Worm (Caenorhabditis elegans): ENCODE results near the gene srp-8.
A peak's percentile ranks its signal among the peaks of the same experiment; 100 is the strongest.

The srp-8 gene

DNA sequence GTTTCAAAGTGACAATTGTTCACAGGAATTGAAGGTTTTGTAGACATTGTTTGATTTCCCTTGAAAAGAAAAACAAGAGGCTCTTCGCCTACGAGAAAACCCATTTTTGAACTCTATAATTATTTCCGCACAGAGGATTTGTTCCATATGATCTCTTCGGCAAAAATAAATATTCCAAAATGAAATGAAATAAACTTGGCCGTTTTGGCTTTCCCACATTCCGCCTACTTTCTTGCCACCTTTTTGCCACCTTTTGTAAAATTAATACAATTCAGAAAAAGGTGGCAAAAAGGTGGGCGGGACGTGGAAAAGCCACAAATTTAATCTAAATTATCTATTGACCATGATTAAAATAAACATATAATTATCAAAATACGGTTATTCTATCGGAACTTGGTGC, 4.9 kb downstream of the srp-8 start, which contains the start of gene F20D6.15:
TSS of gene F20D6.15 (minus strand) at position 47 of the 400 bp plus-strand sequence.
- TF ChIP-seq ceh-83 (GFP tag; optimal IDR thresholded peaks at IDR 0.05), result no peak
- TF ChIP-seq unc-39 (tag; optimal IDR thresholded peaks at IDR 0.05), result no peak
- no peak for TF ChIP-seq nhr-12 (tag; optimal IDR thresholded peaks at IDR 0.05)
- no peak for TF ChIP-seq ceh-39 (tag; optimal IDR thresholded peaks at IDR 0.05)
- TF ChIP-seq unc-120 (tag; optimal IDR thresholded peaks at IDR 0.05; ENCODE audit: poor library complexity, severe bottlenecking), result no peak
- no peak for TF ChIP-seq snpc-4 (tag; optimal IDR thresholded peaks at IDR 0.05)
- TF ChIP-seq sem-2 (GFP tag; optimal IDR thresholded peaks at IDR 0.05), result no peak
- TF ChIP-seq M03D4.4 (tag; optimal IDR thresholded peaks at IDR 0.05), result no peak
- TF ChIP-seq hlh-1 (tag; optimal IDR thresholded peaks at IDR 0.05), result no peak
- TF ChIP-seq unc-62 (GFP tag; optimal IDR thresholded peaks at IDR 0.05), result no peak
- TF ChIP-seq pha-4 (tag; optimal IDR thresholded peaks at IDR 0.05), result no peak
- no peak for TF ChIP-seq mls-2 (tag; optimal IDR thresholded peaks at IDR 0.05)
- TF ChIP-seq ztf-11 (tag; optimal IDR thresholded peaks at IDR 0.05), result no peak
- no peak for TF ChIP-seq blmp-1 (tag; optimal IDR thresholded peaks at IDR 0.05)
- no peak for TF ChIP-seq flh-1 (GFP tag; optimal IDR thresholded peaks at IDR 0.05)

DNA sequence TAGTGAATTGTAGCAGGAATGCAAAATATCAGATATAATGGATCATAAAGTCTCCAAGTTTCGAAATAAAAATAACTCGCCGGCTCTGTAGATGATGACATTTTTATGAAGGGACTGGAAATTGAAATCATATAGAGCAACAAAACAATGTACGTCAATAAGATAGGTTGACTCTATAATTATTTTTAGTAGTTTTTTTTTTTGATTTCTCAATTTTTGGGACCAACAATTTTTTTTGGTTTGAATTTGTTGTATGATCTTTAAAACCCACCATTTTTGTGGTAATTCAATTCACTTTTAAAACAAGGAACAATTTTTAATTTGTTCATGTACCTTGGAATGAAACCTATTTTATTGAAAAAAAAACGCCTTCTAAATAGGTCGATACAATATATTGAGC, 6.5 kb downstream of the srp-8 start, which contains the start of gene F20D6.12:
TSS of gene F20D6.12 (minus strand) at position 101 of the 400 bp plus-strand sequence.
- TF ChIP-seq snpc-4 (tag; optimal IDR thresholded peaks at IDR 0.05), result no peak
- no peak for TF ChIP-seq sptf-1 (tag; optimal IDR thresholded peaks at IDR 0.05)
- no peak for TF ChIP-seq ham-2 (GFP tag; optimal IDR thresholded peaks at IDR 0.05)
- no peak for TF ChIP-seq tbx-8 (GFP tag; optimal IDR thresholded peaks at IDR 0.05)

DNA sequence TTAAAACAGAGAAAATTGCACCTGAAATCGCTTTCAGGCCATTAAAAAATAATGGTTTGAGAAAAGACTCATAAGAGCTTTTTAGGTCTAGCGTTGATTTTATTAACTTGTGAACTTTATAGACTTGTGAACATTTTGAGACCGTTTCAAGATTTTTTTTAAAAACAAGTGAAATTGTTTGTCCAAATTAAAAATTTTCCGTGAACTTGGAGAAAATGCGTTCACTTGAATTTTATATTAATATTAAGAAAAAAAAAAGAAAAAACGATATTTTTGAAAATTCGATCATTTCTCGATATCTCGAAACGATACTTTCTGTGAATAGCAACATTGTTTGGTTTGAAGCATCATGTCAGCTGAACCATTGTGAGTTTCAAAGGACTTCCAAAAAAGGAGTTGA, 6.9 kb downstream of the srp-8 start, which contains the start of gene F20D6.1:
TSS of gene F20D6.1 (plus strand) at position 301 of the 400 bp plus-strand sequence.
- TF ChIP-seq unc-62 (GFP tag; optimal IDR thresholded peaks at IDR 0.05) (no peak), nhr-76 (tag; optimal IDR thresholded peaks at IDR 0.05) (no peak), ztf-11 (tag; optimal IDR thresholded peaks at IDR 0.05) (no peak), ceh-83 (GFP tag; optimal IDR thresholded peaks at IDR 0.05) (no peak), mls-2 (tag; optimal IDR thresholded peaks at IDR 0.05) (no peak), blmp-1 (tag; optimal IDR thresholded peaks at IDR 0.05) (no peak), pha-4 (tag; optimal IDR thresholded peaks at IDR 0.05) (no peak), lsy-2 (tag; optimal IDR thresholded peaks at IDR 0.05) (no peak), zip-8 (tag; optimal IDR thresholded peaks at IDR 0.05) (no peak), mep-1 (tag; optimal IDR thresholded peaks at IDR 0.05) (no peak), ces-1 (GFP tag; optimal IDR thresholded peaks at IDR 0.05) (no peak), lin-32 (GFP tag; optimal IDR thresholded peaks at IDR 0.05) (no peak)

DNA sequence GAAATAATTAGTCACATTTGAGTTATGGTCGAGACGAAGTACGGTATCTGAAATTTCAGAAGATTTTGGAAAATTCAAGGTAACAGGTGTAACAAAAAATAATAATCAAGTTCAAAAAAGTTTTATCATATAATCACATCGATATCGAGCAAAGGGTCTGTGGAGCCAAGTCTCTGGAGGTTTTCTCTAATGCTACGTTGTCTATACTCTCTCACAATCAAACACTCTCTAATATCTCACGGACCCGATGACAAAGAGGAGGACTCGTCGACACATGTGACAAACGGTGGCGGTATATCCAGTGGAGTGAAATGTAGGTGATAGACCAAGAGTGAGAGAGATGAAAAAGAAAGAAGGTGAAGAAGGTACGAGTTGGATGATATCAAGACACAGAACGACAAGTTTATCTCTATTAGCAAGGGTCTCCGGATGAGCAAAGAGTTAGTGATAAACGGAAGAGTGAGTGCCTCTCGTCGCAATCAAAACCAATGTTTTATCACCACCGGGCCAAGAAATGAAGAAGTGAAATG, 12.5 kb downstream of the srp-8 start, which contains the start of gene F20D6.10:
TSS of gene F20D6.10 (minus strand) at position 51 of the 530 bp plus-strand sequence.
- TF ChIP-seq unc-39 (tag; optimal IDR thresholded peaks at IDR 0.05) (no peak), pha-4 (tag; optimal IDR thresholded peaks at IDR 0.05) (no peak), ceh-39 (tag; optimal IDR thresholded peaks at IDR 0.05) (no peak), nhr-12 (tag; optimal IDR thresholded peaks at IDR 0.05) (no peak), blmp-1 (tag; optimal IDR thresholded peaks at IDR 0.05) (no peak), lin-32 (GFP tag; optimal IDR thresholded peaks at IDR 0.05) (no peak), mep-1 (tag; optimal IDR thresholded peaks at IDR 0.05) (no peak), mls-2 (tag; optimal IDR thresholded peaks at IDR 0.05) (no peak), mab-5 (tag; optimal IDR thresholded peaks at IDR 0.05) (no peak), lsy-2 (tag; optimal IDR thresholded peaks at IDR 0.05) (no peak), unc-62 (GFP tag; optimal IDR thresholded peaks at IDR 0.05) (peak; percentile 77), ceh-83 (GFP tag; optimal IDR thresholded peaks at IDR 0.05) (no peak), unc-120 (tag; optimal IDR thresholded peaks at IDR 0.05; ENCODE audit: poor library complexity, severe bottlenecking) (peak; percentile 62), nhr-2 (tag; optimal IDR thresholded peaks at IDR 0.05) (no peak), nhr-237 (tag; optimal IDR thresholded peaks at IDR 0.05) (no peak), drap-1 (GFP tag; optimal IDR thresholded peaks at IDR 0.05) (no peak), tbx-8 (GFP tag; optimal IDR thresholded peaks at IDR 0.05) (no peak), hlh-1 (tag; optimal IDR thresholded peaks at IDR 0.05) (peak; percentile 91), nhr-28 (tag; optimal IDR thresholded peaks at IDR 0.05) (no peak)

ce11 chrV:8196993-8197392, 13.5 kb downstream of the srp-8 start:
- no peak for TF ChIP-seq lin-13 (tag; optimal IDR thresholded peaks at IDR 0.05)
- TF ChIP-seq tbx-8 (GFP tag; optimal IDR thresholded peaks at IDR 0.05), result no peak
- TF ChIP-seq ham-2 (GFP tag; optimal IDR thresholded peaks at IDR 0.05), result no peak
- TF ChIP-seq mep-1 (tag; optimal IDR thresholded peaks at IDR 0.05), result no peak
- no peak for TF ChIP-seq ceh-43 (GFP tag; optimal IDR thresholded peaks at IDR 0.05)
- TF ChIP-seq flh-1 (GFP tag; optimal IDR thresholded peaks at IDR 0.05), result no peak
- TF ChIP-seq nhr-2 (tag; optimal IDR thresholded peaks at IDR 0.05), result no peak
- TF ChIP-seq hlh-1 (tag; optimal IDR thresholded peaks at IDR 0.05), result no peak
- no peak for TF ChIP-seq elt-3 (tag; optimal IDR thresholded peaks at IDR 0.05)
- TF ChIP-seq unc-120 (tag; optimal IDR thresholded peaks at IDR 0.05; ENCODE audit: poor library complexity, severe bottlenecking), result no peak
- no peak for TF ChIP-seq snpc-4 (tag; optimal IDR thresholded peaks at IDR 0.05)
- TF ChIP-seq cnd-1 (tag; optimal IDR thresholded peaks at IDR 0.05), result no peak
- TF ChIP-seq sptf-1 (tag; optimal IDR thresholded peaks at IDR 0.05), result no peak
- no peak for TF ChIP-seq nhr-12 (tag; optimal IDR thresholded peaks at IDR 0.05)

Data from whole organism, mixed stage, embryonic.